Fruit fly (Drosophila melanogaster): ENCODE measurements around the gene Bili.

Bili gene

dm6 chr3R:25183484-25184442, 52.7 kb downstream of the Bili start, which contains the start of gene dan (continued):
- peak in 1 of 2 experiments; percentile 6 for TF ChIP-seq ss (GFP tag; optimal IDR thresholded peaks at IDR 0.05)
- TF ChIP-seq CG11762 (GFP tag; optimal IDR thresholded peaks at IDR 0.05; ENCODE audit: insufficient read depth): no peak
- peak; percentile 8 for TF ChIP-seq spab (GFP tag; optimal IDR thresholded peaks at IDR 0.05)
- TF ChIP-seq Smox (GFP tag; optimal IDR thresholded peaks at IDR 0.05): no peak
- no peak for TF ChIP-seq dac (GFP tag; optimal IDR thresholded peaks at IDR 0.05)
- no peak for TF ChIP-seq CG3919 (GFP tag; optimal IDR thresholded peaks at IDR 0.05)
- TF ChIP-seq Hr38 (GFP tag; optimal IDR thresholded peaks at IDR 0.05): no peak
- TF ChIP-seq Sox15 (GFP tag; optimal IDR thresholded peaks at IDR 0.05): no peak
- peak; percentile 39 for TF ChIP-seq CG10669 (GFP tag; optimal IDR thresholded peaks at IDR 0.05)
- peak in 1 of 2 experiments; percentile 32 for TF ChIP-seq salr (GFP tag; optimal IDR thresholded peaks at IDR 0.05)
- peak; percentile 57 for TF ChIP-seq CG8319 (GFP tag; optimal IDR thresholded peaks at IDR 0.05)
- no peak for TF ChIP-seq Blimp-1 (GFP tag; optimal IDR thresholded peaks at IDR 0.05)

dm6 chr3R:25184540-25184939, 53.4 kb downstream of the Bili start:
- TF ChIP-seq CG10669 (GFP tag; optimal IDR thresholded peaks at IDR 0.05) (no peak), Eip78C (GFP tag) (peak; percentile 38), Ets96B (tag; optimal IDR thresholded peaks at IDR 0.05) (no peak), Eip75B (GFP tag; optimal IDR thresholded peaks at IDR 0.05) (no peak), ss (GFP tag; optimal IDR thresholded peaks at IDR 0.05) (peak in 1 of 2 experiments; percentile 43)

Measured in whole organism, prepupa.